Worm (Caenorhabditis elegans) whole organism, L2 larva: ENCODE results near the gene grd-11.

Source experiments
- C34F6.9 ChIP-seq: fragments of 150-350 bp; optimal IDR thresholded peaks from 2 replicates; lab custom pipeline; 2014; ENCODE audit warnings: missing biosample characterization, missing genetic modification characterization
- F13H6.1 ChIP-seq: sonication (generic microtip); optimal IDR thresholded peaks from 2 replicates; lab custom pipeline; 2016; ENCODE audit warnings: missing genetic modification characterization, missing compliant biosample characterization
- R02D3.7 ChIP-seq: fragments of 150-350 bp; optimal IDR thresholded peaks from 2 replicates; lab custom pipeline; 2014; ENCODE audit warnings: missing biosample characterization, missing genetic modification characterization
- Y55F3AM.14 ChIP-seq: fragments of 200-800 bp; sonication (Bioruptor generic); optimal IDR thresholded peaks from 2 replicates; lab custom pipeline; 2018; ENCODE audit warnings: mild to moderate bottlenecking, missing genetic modification characterization, missing compliant biosample characterization
- ZK546.5 ChIP-seq: sonication (generic microtip); optimal IDR thresholded peaks from 2 replicates; lab custom pipeline; 2017; ENCODE audit warnings: missing biosample characterization, missing genetic modification characterization
- alr-1 ChIP-seq: fragments of 150-350 bp; optimal IDR thresholded peaks from 2 replicates; lab custom pipeline; 2014; ENCODE audit warnings: missing biosample characterization, missing genetic modification characterization
- aly-2 ChIP-seq: fragments of 150-350 bp; optimal IDR thresholded peaks from 2 replicates; lab custom pipeline; 2014; ENCODE audit warnings: missing biosample characterization, missing genetic modification characterization
- blmp-1 ChIP-seq: sonication (generic microtip); optimal IDR thresholded peaks from 2 replicates; lab custom pipeline; 2017; ENCODE audit warnings: missing genetic modification characterization, mild to moderate bottlenecking, missing compliant biosample characterization, antibody characterized with exemption, moderate library complexity; ENCODE audit not compliant: insufficient read depth
- ceh-16 ChIP-seq: fragments of 150-350 bp; optimal IDR thresholded peaks from 2 replicates; lab custom pipeline; 2014; ENCODE audit warnings: missing biosample characterization, missing genetic modification characterization
- dmd-4 ChIP-seq: sonication (generic microtip); optimal IDR thresholded peaks from 2 replicates; lab custom pipeline; 2017; ENCODE audit warnings: missing biosample characterization, missing genetic modification characterization
- egl-27 ChIP-seq: sonication (generic microtip); optimal IDR thresholded peaks from 3 replicates; lab custom pipeline; 2017; ENCODE audit warnings: missing biosample characterization, missing genetic modification reagents, missing genetic modification characterization
- fos-1 ChIP-seq: fragments of 150-350 bp; optimal IDR thresholded peaks from 2 replicates; lab custom pipeline; 2014; ENCODE audit warnings: missing biosample characterization, missing genetic modification characterization
- lin-11 ChIP-seq: fragments of 150-350 bp; sonication (generic microtip); optimal IDR thresholded peaks from 2 replicates; lab custom pipeline; 2014; ENCODE audit warnings: missing biosample characterization, missing genetic modification characterization, inconsistent platforms, mixed read lengths
- mab-5 ChIP-seq: fragments of 150-350 bp; optimal IDR thresholded peaks from 2 replicates; lab custom pipeline; 2014; ENCODE audit warnings: missing biosample characterization, missing genetic modification characterization
- mbf-1 ChIP-seq: sonication (generic microtip); optimal IDR thresholded peaks from 2 replicates; lab custom pipeline; 2017; ENCODE audit warnings: missing biosample characterization, missing genetic modification characterization
- nhr-10 ChIP-seq: sonication (generic microtip); optimal IDR thresholded peaks from 2 replicates; lab custom pipeline; 2017; ENCODE audit warnings: missing biosample characterization, missing genetic modification characterization
- nhr-12 ChIP-seq: fragments of 150-350 bp; optimal IDR thresholded peaks from 2 replicates; lab custom pipeline; 2014; ENCODE audit warnings: missing biosample characterization, missing genetic modification characterization
- nhr-21 ChIP-seq: fragments of 150-350 bp; optimal IDR thresholded peaks from 2 replicates; lab custom pipeline; 2014; ENCODE audit warnings: missing biosample characterization, missing genetic modification characterization
- nhr-23 ChIP-seq: fragments of 150-350 bp; optimal IDR thresholded peaks from 2 replicates; lab custom pipeline; 2014; ENCODE audit warnings: missing biosample characterization, missing genetic modification reagents, missing genetic modification characterization
- nhr-237 ChIP-seq: fragments of 150-350 bp; optimal IDR thresholded peaks from 2 replicates; lab custom pipeline; 2014; ENCODE audit warnings: missing biosample characterization, missing genetic modification characterization
- nhr-25 ChIP-seq: fragments of 150-350 bp; sonication (generic microtip); optimal IDR thresholded peaks from 3 replicates; lab custom pipeline; 2014; ENCODE audit warnings: missing biosample characterization, missing genetic modification characterization
- nhr-6 ChIP-seq: fragments of 150-350 bp; optimal IDR thresholded peaks from 2 replicates; lab custom pipeline; 2014; ENCODE audit warnings: missing biosample characterization, missing genetic modification characterization
- nhr-77 ChIP-seq: fragments of 150-350 bp; optimal IDR thresholded peaks from 2 replicates; lab custom pipeline; 2014; ENCODE audit warnings: missing biosample characterization, missing genetic modification characterization
- sem-4 ChIP-seq: fragments of 150-350 bp; optimal IDR thresholded peaks from 2 replicates; lab custom pipeline; 2014; ENCODE audit warnings: missing biosample characterization, missing genetic modification reagents, missing genetic modification characterization
- skn-1 ChIP-seq: sonication (generic microtip); optimal IDR thresholded peaks from 2 replicates; lab custom pipeline; 2017; ENCODE audit warnings: missing biosample characterization, missing genetic modification characterization
- sma-3 ChIP-seq: sonication (generic microtip); optimal IDR thresholded peaks from 2 replicates; lab custom pipeline; 2016; ENCODE audit warnings: missing genetic modification reagents, missing genetic modification characterization, missing compliant biosample characterization
- sma-9 ChIP-seq, 2 experiments: fragments of 150-350 bp in 1 of 2; sonication (generic microtip) in 1 of 2; optimal IDR thresholded peaks; 2 replicates each; lab custom pipeline; 2014 to 2016; ENCODE audit warnings: missing genetic modification characterization in 2 of 2, mild to moderate bottlenecking in 1 of 2, missing biosample characterization in 1 of 2, missing compliant biosample characterization in 1 of 2, missing genetic modification reagents in 1 of 2, moderate library complexity in 1 of 2
- snpc-4 ChIP-seq: fragments of 150-350 bp; optimal IDR thresholded peaks from 2 replicates; lab custom pipeline; 2014; ENCODE audit warnings: missing biosample characterization, missing genetic modification characterization
- unc-39 ChIP-seq: fragments of 150-350 bp; optimal IDR thresholded peaks from 2 replicates; lab custom pipeline; 2014; ENCODE audit warnings: missing biosample characterization, missing genetic modification characterization
- unc-55 ChIP-seq: fragments of 150-350 bp; sonication (generic microtip); optimal IDR thresholded peaks from 3 replicates; lab custom pipeline; 2014; ENCODE audit warnings: missing biosample characterization, missing genetic modification reagents, missing genetic modification characterization
- zag-1 ChIP-seq: fragments of 150-350 bp; optimal IDR thresholded peaks from 2 replicates; lab custom pipeline; 2014; ENCODE audit warnings: missing biosample characterization, missing genetic modification characterization
- ztf-1 ChIP-seq: fragments of 200-800 bp; sonication (Bioruptor generic); conservative IDR thresholded peaks from 2 replicates; pipeline ENCODE4 v1.3.6; 2022; ENCODE audit warnings: missing genetic modification characterization, missing compliant biosample characterization
- ztf-4 ChIP-seq: fragments of 150-350 bp; optimal IDR thresholded peaks from 2 replicates; lab custom pipeline; 2014; ENCODE audit warnings: missing biosample characterization, missing genetic modification characterization

grd-11 gene

ce11 chrV:20406817-20407216, 50.2 kb downstream of the grd-11 start:
- TF ChIP-seq egl-27 (tag; lab: Kevin White, UChicago), result no peak
- TF ChIP-seq R02D3.7 (tag; lab: Kevin White, UChicago), result no peak
- no peak for TF ChIP-seq mbf-1 (tag; lab: Kevin White, UChicago)
- TF ChIP-seq nhr-6 (tag; lab: Kevin White, UChicago), result no peak
- no peak for TF ChIP-seq snpc-4 (tag; lab: Kevin White, UChicago)
- no peak for TF ChIP-seq ztf-4 (tag; lab: Kevin White, UChicago)
- TF ChIP-seq sem-4 (tag; lab: Kevin White, UChicago), result no peak
- TF ChIP-seq C34F6.9 (tag; lab: Kevin White, UChicago), result no peak
- TF ChIP-seq ztf-1 (GFP tag; lab: Robert Waterston, UW), result no peak
- TF ChIP-seq zag-1 (tag; lab: Kevin White, UChicago), result no peak
- TF ChIP-seq nhr-25 (tag; lab: Kevin White, UChicago), result no peak
- TF ChIP-seq ZK546.5 (tag; lab: Kevin White, UChicago), result no peak
- no peak for TF ChIP-seq nhr-23
- no peak for TF ChIP-seq nhr-10 (tag; lab: Kevin White, UChicago)
- no peak for TF ChIP-seq nhr-77 (tag; lab: Kevin White, UChicago)
- TF ChIP-seq Y55F3AM.14, result no peak
- TF ChIP-seq dmd-4 (tag; lab: Kevin White, UChicago), result no peak
- TF ChIP-seq F13H6.1, result no peak
- TF ChIP-seq lin-11 (tag; lab: Kevin White, UChicago), result no peak

- TF ChIP-seq unc-55 (GFP tag; lab: Kevin White, UChicago) (no peak), nhr-12 (tag; lab: Kevin White, UChicago) (no peak), mbf-1 (tag; lab: Kevin White, UChicago) (no peak), alr-1 (no peak), nhr-6 (tag; lab: Kevin White, UChicago) (no peak), skn-1 (tag; lab: Kevin White, UChicago) (no peak), nhr-10 (tag; lab: Kevin White, UChicago) (no peak), fos-1 (no peak), dmd-4 (tag; lab: Kevin White, UChicago) (no peak), ztf-1 (GFP tag; lab: Robert Waterston, UW) (no peak), F13H6.1 (no peak), sma-3 (GFP tag; lab: Kevin White, UChicago) (no peak), lin-11 (tag; lab: Kevin White, UChicago) (no peak)
Observed at ce11 chrV:20409016-20409415, 52.4 kb downstream of the grd-11 start.

ce11 chrV:20410285-20410684, 53.7 kb downstream of the grd-11 start:
- TF ChIP-seq ztf-4 (tag; lab: Kevin White, UChicago) (no peak), nhr-25 (tag; lab: Kevin White, UChicago) (no peak), dmd-4 (tag; lab: Kevin White, UChicago) (no peak)

ce11 chrV:20411659-20412058, 55.1 kb downstream of the grd-11 start, which contains the start of gene F53H2.3:
TSS of gene F53H2.3 (minus strand) at chrV:20411759.
- no peak for TF ChIP-seq F13H6.1
- TF ChIP-seq nhr-23, result no peak
- no peak for TF ChIP-seq sma-9 (GFP tag; optimal IDR thresholded peaks at IDR 0.05; lab: Kevin White, UChicago)
- no peak for TF ChIP-seq sma-9 (tag; optimal IDR thresholded peaks at IDR 0.05; lab: Kevin White, UChicago)
- no peak for TF ChIP-seq ceh-16 (tag; lab: Kevin White, UChicago)
- no peak for TF ChIP-seq nhr-25 (tag; lab: Kevin White, UChicago)
- no peak for TF ChIP-seq nhr-6 (tag; lab: Kevin White, UChicago)
- no peak for TF ChIP-seq R02D3.7 (tag; lab: Kevin White, UChicago)
- no peak for TF ChIP-seq mab-5 (tag; lab: Kevin White, UChicago)
- no peak for TF ChIP-seq nhr-237
- TF ChIP-seq unc-39 (tag; lab: Kevin White, UChicago), result no peak
- no peak for TF ChIP-seq sem-4 (tag; lab: Kevin White, UChicago)
- TF ChIP-seq ztf-4 (tag; lab: Kevin White, UChicago), result no peak

DNA sequence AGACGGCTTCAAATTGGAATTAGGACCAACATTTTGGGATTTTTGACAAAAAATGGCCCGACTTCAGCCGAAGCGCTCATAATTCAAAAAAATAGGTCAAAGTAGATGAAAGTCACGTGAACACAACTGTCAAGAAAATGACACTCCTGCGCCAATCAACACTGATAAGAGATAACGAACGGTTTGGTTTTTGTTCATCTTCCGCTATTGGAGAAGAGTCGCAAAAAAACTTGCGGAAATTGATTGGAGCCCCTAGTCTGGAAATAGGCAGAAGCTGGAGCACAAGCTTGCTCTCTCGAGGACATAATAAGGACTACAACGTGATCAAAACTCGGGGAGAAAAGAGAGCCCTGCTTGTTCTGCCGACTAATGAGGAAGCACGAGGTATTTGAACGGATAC, 55.7 kb downstream of the grd-11 start:
- no peak for TF ChIP-seq blmp-1 (tag; lab: Kevin White, UChicago)
- TF ChIP-seq ztf-4 (tag; lab: Kevin White, UChicago), result no peak
- TF ChIP-seq fos-1, result peak; percentile 84
- peak; percentile 72 for TF ChIP-seq sma-9 (GFP tag; optimal IDR thresholded peaks at IDR 0.05; lab: Kevin White, UChicago)
- no peak for TF ChIP-seq sma-9 (tag; optimal IDR thresholded peaks at IDR 0.05; lab: Kevin White, UChicago)
- TF ChIP-seq nhr-21 (tag; lab: Kevin White, UChicago), result peak; percentile 28
- no peak for TF ChIP-seq aly-2 (tag; lab: Kevin White, UChicago)
- peak; percentile 28 for TF ChIP-seq sma-3 (GFP tag; lab: Kevin White, UChicago)
